Worm (Caenorhabditis elegans) whole organism, late embryonic: ENCODE measurements around the gene irld-34.

Experiments
- C38D4.7 ChIP-seq: fragments of 200-800 bp; sonication (Bioruptor generic); optimal IDR thresholded peaks from 2 replicates; lab custom pipeline; 2018; ENCODE audit warnings: mild to moderate bottlenecking, missing genetic modification characterization, moderate library complexity, missing compliant biosample characterization
- ama-1 ChIP-seq: fragments of 150-350 bp; optimal IDR thresholded peaks from 2 replicates; lab custom pipeline; 2014
- ets-4 ChIP-seq: sonication (generic microtip); optimal IDR thresholded peaks from 2 replicates; lab custom pipeline; 2016; ENCODE audit warnings: missing genetic modification characterization, missing compliant biosample characterization
- nhr-11 ChIP-seq: fragments of 150-350 bp; optimal IDR thresholded peaks from 2 replicates; lab custom pipeline; 2014; ENCODE audit warnings: missing biosample characterization, missing genetic modification characterization

- TF ChIP-seq ama-1 (lab: Kevin White, UChicago), result no peak
- no peak for TF ChIP-seq ets-4 (tag; lab: Kevin White, UChicago)
- no peak for TF ChIP-seq nhr-11 (tag; lab: Kevin White, UChicago)
- no peak for TF ChIP-seq C38D4.7 (GFP tag; lab: Kevin White, UChicago)
Measured at ce11 chrIII:9109726-9110125, 45.1 kb upstream of the irld-34 start.
